Worm (Caenorhabditis elegans): ENCODE measurements around the gene skpo-3.

DNA sequence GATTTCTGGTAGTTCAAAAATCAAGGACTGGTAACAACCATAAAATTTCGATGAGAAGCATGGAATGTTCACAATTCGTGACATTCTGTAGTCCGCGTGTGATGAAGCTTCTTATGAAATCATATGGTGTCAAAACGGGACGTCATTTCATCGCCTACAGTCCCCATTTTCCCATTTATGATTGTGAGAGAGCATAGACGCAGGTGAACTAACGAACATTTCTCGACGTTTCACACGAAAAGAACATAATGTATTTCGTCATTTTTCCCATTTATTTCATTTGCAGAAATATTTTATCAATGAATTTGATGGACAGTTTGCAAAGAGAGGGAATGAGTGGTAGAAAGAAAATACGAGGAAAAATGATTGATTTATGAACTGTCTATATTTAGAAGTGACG lies 41.5 kb downstream of the skpo-3 start:
- TF ChIP-seq T26A5.8 (tag; optimal IDR thresholded peaks at IDR 0.05) (no peak), somi-1 (GFP tag; optimal IDR thresholded peaks at IDR 0.05) (no peak), ceh-100 (GFP tag; IDR thresholded peaks at IDR 0.05) (no peak), ama-1 (optimal IDR thresholded peaks at IDR 0.05) (no peak), ama-1 (GFP tag; optimal IDR thresholded peaks at IDR 0.05) (no peak), ets-4 (GFP tag; optimal IDR thresholded peaks at IDR 0.05) (no peak), Y56A3A.18 (GFP tag; IDR thresholded peaks at IDR 0.05) (no peak), hlh-26 (GFP tag; conservative IDR thresholded peaks at IDR 0.05) (no peak), pha-4 (tag; optimal IDR thresholded peaks at IDR 0.05) (no peak)

Measured in whole organism, young adult.